Worm (Caenorhabditis elegans) whole organism, midembryonic: ENCODE data around the gene Y113G7B.12.

Source experiments
- T22C8.4 ChIP-seq: fragments of 200-800 bp; sonication (Bioruptor generic); IDR thresholded peaks from 2 replicates; pipeline ENCODE4 v1.3.6; 2022; ENCODE audit warnings: missing genetic modification characterization, missing compliant biosample characterization
- cog-1 ChIP-seq: sonication (generic microtip); optimal IDR thresholded peaks from 2 replicates; lab custom pipeline; 2016; ENCODE audit warnings: missing genetic modification characterization, missing compliant biosample characterization
- flt-1 ChIP-seq: fragments of 200-800 bp; sonication (Bioruptor generic); IDR thresholded peaks from 2 replicates; pipeline ENCODE4 v1.3.6; 2022; ENCODE audit warnings: missing genetic modification characterization, missing compliant biosample characterization
- klf-2 ChIP-seq: fragments of 200-800 bp; sonication (Bioruptor generic); conservative IDR thresholded peaks from 2 replicates; pipeline ENCODE4 v1.3.6; 2022; ENCODE audit warnings: missing genetic modification reagents, missing genetic modification characterization, missing compliant biosample characterization
- med-1 ChIP-seq: sonication (generic microtip); optimal IDR thresholded peaks from 2 replicates; lab custom pipeline; 2017; ENCODE audit warnings: missing genetic modification characterization, mild to moderate bottlenecking, missing compliant biosample characterization, antibody characterized with exemption, missing genetic modification reagents; ENCODE audit not compliant: insufficient read depth
- ref-1 ChIP-seq: fragments of 200-800 bp; sonication (Bioruptor generic); conservative IDR thresholded peaks from 2 replicates; pipeline ENCODE4 v1.3.6; 2022; ENCODE audit warnings: missing genetic modification reagents, missing genetic modification characterization, missing compliant biosample characterization
- tab-1 ChIP-seq: fragments of 200-800 bp; sonication (Bioruptor generic); IDR thresholded peaks from 2 replicates; pipeline ENCODE4 v1.3.6; 2022; ENCODE audit warnings: missing genetic modification characterization, missing compliant biosample characterization
- ztf-23 ChIP-seq: fragments of 200-800 bp; sonication (Bioruptor generic); IDR thresholded peaks from 2 replicates; pipeline ENCODE4 v1.3.6; 2022; ENCODE audit warnings: missing genetic modification reagents, missing genetic modification characterization, missing compliant biosample characterization
- ztf-29 ChIP-seq: fragments of 200-800 bp; sonication (Bioruptor generic); IDR thresholded peaks from 2 replicates; pipeline ENCODE4 v1.3.6; 2022; ENCODE audit warnings: missing genetic modification reagents, missing genetic modification characterization, missing compliant biosample characterization

Y113G7B.12 gene

ce11 chrV:20220604-20221003, 8.1 kb upstream of the Y113G7B.12 start:
- no peak for TF ChIP-seq ztf-29 (GFP tag; lab: Robert Waterston, UW)
- no peak for TF ChIP-seq ref-1 (GFP tag; lab: Robert Waterston, UW)
- TF ChIP-seq cog-1, result no peak
- no peak for TF ChIP-seq med-1
- TF ChIP-seq T22C8.4 (GFP tag; lab: Robert Waterston, UW), result no peak
- TF ChIP-seq ztf-23 (GFP tag; lab: Robert Waterston, UW), result no peak
- no peak for TF ChIP-seq klf-2 (GFP tag; lab: Robert Waterston, UW)
- TF ChIP-seq tab-1 (GFP tag; lab: Robert Waterston, UW), result no peak
- no peak for TF ChIP-seq flt-1 (GFP tag; lab: Robert Waterston, UW)

ce11 chrV:20215197-20215596, 2.7 kb upstream of the Y113G7B.12 start, which contains the start of gene Y113G7B.11:
TSS of gene Y113G7B.11 (minus strand) at chrV:20215297.
- TF ChIP-seq tab-1 (GFP tag; lab: Robert Waterston, UW) (no peak), flt-1 (GFP tag; lab: Robert Waterston, UW) (no peak), med-1 (no peak)

ce11 chrV:20213097-20213496, 613 bp upstream of the Y113G7B.12 start:
- no peak for TF ChIP-seq med-1
- no peak for TF ChIP-seq ztf-23 (GFP tag; lab: Robert Waterston, UW)
- TF ChIP-seq cog-1, result no peak

ce11 chrV:20206086-20206485, 6.4 kb downstream of the Y113G7B.12 start, which contains the start of the genes fbxb-59 and srbc-34:
TSS of gene fbxb-59 (minus strand) at chrV:20206186.
TSS of gene srbc-34 (plus strand) at chrV:20206318.
- TF ChIP-seq cog-1, result no peak
- TF ChIP-seq ztf-29 (GFP tag; lab: Robert Waterston, UW), result no peak
- no peak for TF ChIP-seq med-1
- TF ChIP-seq klf-2 (GFP tag; lab: Robert Waterston, UW), result no peak
- no peak for TF ChIP-seq T22C8.4 (GFP tag; lab: Robert Waterston, UW)
- no peak for TF ChIP-seq ztf-23 (GFP tag; lab: Robert Waterston, UW)
- TF ChIP-seq tab-1 (GFP tag; lab: Robert Waterston, UW), result no peak
- TF ChIP-seq flt-1 (GFP tag; lab: Robert Waterston, UW), result no peak
- no peak for TF ChIP-seq ref-1 (GFP tag; lab: Robert Waterston, UW)

- no peak for TF ChIP-seq med-1
- no peak for TF ChIP-seq klf-2 (GFP tag; lab: Robert Waterston, UW)
- no peak for TF ChIP-seq ztf-29 (GFP tag; lab: Robert Waterston, UW)
- no peak for TF ChIP-seq ref-1 (GFP tag; lab: Robert Waterston, UW)
- TF ChIP-seq ztf-23 (GFP tag; lab: Robert Waterston, UW), result no peak
- no peak for TF ChIP-seq cog-1
- no peak for TF ChIP-seq flt-1 (GFP tag; lab: Robert Waterston, UW)
- TF ChIP-seq T22C8.4 (GFP tag; lab: Robert Waterston, UW), result no peak
- no peak for TF ChIP-seq tab-1 (GFP tag; lab: Robert Waterston, UW)
Observed at ce11 chrV:20203085-20203484, 9.4 kb downstream of the Y113G7B.12 start, which contains the start of gene fbxa-113. TSS of gene fbxa-113 (plus strand) at chrV:20203385.

ce11 chrV:20201316-20201715, 11.2 kb downstream of the Y113G7B.12 start, which contains the start of gene fbxa-114:
TSS of gene fbxa-114 (plus strand) at chrV:20201616.
- TF ChIP-seq flt-1 (GFP tag; lab: Robert Waterston, UW) (no peak), tab-1 (GFP tag; lab: Robert Waterston, UW) (no peak), ztf-23 (GFP tag; lab: Robert Waterston, UW) (no peak), klf-2 (GFP tag; lab: Robert Waterston, UW) (no peak), ztf-29 (GFP tag; lab: Robert Waterston, UW) (no peak), ref-1 (GFP tag; lab: Robert Waterston, UW) (no peak), T22C8.4 (GFP tag; lab: Robert Waterston, UW) (no peak), cog-1 (no peak), med-1 (no peak)

ce11 chrV:20199658-20200057, 12.8 kb downstream of the Y113G7B.12 start:
- TF ChIP-seq klf-2 (GFP tag; lab: Robert Waterston, UW) (no peak), ztf-29 (GFP tag; lab: Robert Waterston, UW) (no peak), cog-1 (no peak), flt-1 (GFP tag; lab: Robert Waterston, UW) (no peak), ref-1 (GFP tag; lab: Robert Waterston, UW) (no peak), med-1 (no peak), tab-1 (GFP tag; lab: Robert Waterston, UW) (no peak)

- TF ChIP-seq flt-1 (GFP tag; lab: Robert Waterston, UW) (no peak), ref-1 (GFP tag; lab: Robert Waterston, UW) (no peak), med-1 (no peak), cog-1 (no peak)
Observed at ce11 chrV:20198954-20199353, 13.5 kb downstream of the Y113G7B.12 start, which contains the start of gene fog-2. TSS of gene fog-2 (plus strand) at chrV:20199254.

- TF ChIP-seq klf-2 (GFP tag; lab: Robert Waterston, UW), result no peak
Observed at ce11 chrV:20196671-20197070, 15.8 kb downstream of the Y113G7B.12 start, which contains the start of gene ftr-1. TSS of gene ftr-1 (plus strand) at chrV:20196971.

ce11 chrV:20195451-20196036, 16.9 kb downstream of the Y113G7B.12 start, which contains the start of the genes srh-217 and Y113G7B.28:
TSS of gene srh-217 (minus strand) at chrV:20195551.
TSS of gene Y113G7B.28 (plus strand) at chrV:20195986.
- TF ChIP-seq klf-2 (GFP tag; lab: Robert Waterston, UW) (no peak), tab-1 (GFP tag; lab: Robert Waterston, UW) (no peak), cog-1 (no peak), med-1 (no peak), ref-1 (GFP tag; lab: Robert Waterston, UW) (no peak), flt-1 (GFP tag; lab: Robert Waterston, UW) (no peak), ztf-23 (GFP tag; lab: Robert Waterston, UW) (no peak), T22C8.4 (GFP tag; lab: Robert Waterston, UW) (no peak), ztf-29 (GFP tag; lab: Robert Waterston, UW) (no peak)
